Fruit fly (Drosophila melanogaster): ENCODE measurements around the gene Cpsf6.

Gene Cpsf6

dm6 chr3L:8284651-8285050 lies 30.7 kb downstream of the Cpsf6 start (continued):
- TF ChIP-seq Rel (GFP tag; optimal IDR thresholded peaks at IDR 0.05) (no peak), Rel (tag; optimal IDR thresholded peaks at IDR 0.05) (no peak), Hr78 (GFP tag; optimal IDR thresholded peaks at IDR 0.05) (no peak), h (GFP tag; optimal IDR thresholded peaks at IDR 0.05) (peak; percentile 64), brk (GFP tag; optimal IDR thresholded peaks at IDR 0.05) (no peak)
